Worm (Caenorhabditis elegans): Measurements from ENCODE around the gene dsh-1.

Gene dsh-1

DNA sequence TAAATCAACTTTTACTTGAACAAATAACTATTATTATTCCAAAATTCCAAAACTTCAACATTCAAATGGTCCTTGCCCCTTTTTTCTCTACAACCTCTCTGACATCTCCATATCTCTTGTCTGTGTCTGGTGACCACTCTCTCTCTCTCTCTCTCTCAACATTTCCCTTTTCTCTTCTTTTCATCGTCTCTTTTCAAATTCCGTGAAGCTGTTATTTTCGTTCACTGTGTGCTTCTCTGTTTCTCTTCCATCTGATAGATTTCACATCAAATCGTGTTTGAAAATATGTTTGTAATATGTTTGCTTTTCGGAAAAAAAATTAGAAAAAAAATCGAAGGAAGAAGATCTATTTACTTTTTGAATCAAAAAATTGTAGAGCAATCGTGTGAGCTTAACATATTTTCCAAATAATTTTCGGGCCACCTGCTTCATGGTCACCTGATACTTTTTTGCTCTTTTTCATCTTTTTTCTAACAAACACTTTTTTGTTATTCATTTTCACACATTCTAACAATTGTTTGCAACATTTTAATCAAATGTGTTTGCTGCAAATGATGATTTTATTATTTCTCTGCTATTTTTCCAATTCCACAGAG is 24.1 kb downstream of the dsh-1 start:
- TF ChIP-seq hlh-30 (tag; optimal IDR thresholded peaks at IDR 0.05; ENCODE audit: insufficient read depth) (peak; percentile 61), lin-11 (tag; optimal IDR thresholded peaks at IDR 0.05) (no peak), T23F11.4 (GFP tag; optimal IDR thresholded peaks at IDR 0.05) (no peak), Y22D7AL.16 (tag; optimal IDR thresholded peaks at IDR 0.05) (no peak), unc-55 (GFP tag; optimal IDR thresholded peaks at IDR 0.05) (peak; percentile 59), unc-42 (tag; optimal IDR thresholded peaks at IDR 0.05) (peak; percentile 10), ceh-18 (tag; optimal IDR thresholded peaks at IDR 0.05) (peak; percentile 31), nfya-1 (tag; optimal IDR thresholded peaks at IDR 0.05) (peak; percentile 7), pax-1 (tag; optimal IDR thresholded peaks at IDR 0.05) (no peak), ceh-2 (tag; optimal IDR thresholded peaks at IDR 0.05) (no peak)

DNA sequence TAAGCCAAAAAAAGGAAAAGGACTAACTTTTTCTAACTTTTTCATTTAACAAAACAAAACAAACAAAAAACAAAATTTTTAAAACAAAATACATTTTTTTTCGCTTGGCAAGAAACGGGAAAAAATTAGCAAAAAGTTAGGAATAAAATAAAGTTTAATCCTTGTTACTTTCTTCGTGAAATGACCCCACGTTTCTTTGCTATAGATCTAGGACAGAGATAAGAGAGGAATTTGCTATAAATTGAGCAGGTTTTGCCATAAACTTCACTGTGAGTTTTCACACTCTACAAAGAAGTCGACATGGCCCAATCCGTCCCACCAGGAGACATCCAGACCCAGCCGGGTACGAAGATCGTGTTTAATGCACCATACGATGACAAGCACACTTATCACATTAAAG is 25.7 kb downstream of the dsh-1 start, which contains the start of gene msp-50:
TSS of gene msp-50 (plus strand) at position 301 of the 400 bp plus-strand sequence.
- no peak for TF ChIP-seq ahr-1 (tag; optimal IDR thresholded peaks at IDR 0.05)
- no peak for TF ChIP-seq hlh-30 (tag; optimal IDR thresholded peaks at IDR 0.05; ENCODE audit: insufficient read depth)
- no peak for TF ChIP-seq fax-1 (tag; optimal IDR thresholded peaks at IDR 0.05)
- no peak for TF ChIP-seq nfya-1 (tag; optimal IDR thresholded peaks at IDR 0.05)
- no peak for TF ChIP-seq ceh-24 (tag; optimal IDR thresholded peaks at IDR 0.05)
- no peak for TF ChIP-seq nhr-11 (tag; optimal IDR thresholded peaks at IDR 0.05)
- no peak for TF ChIP-seq unc-55 (GFP tag; optimal IDR thresholded peaks at IDR 0.05)
- no peak for TF ChIP-seq che-1 (tag; optimal IDR thresholded peaks at IDR 0.05)
- TF ChIP-seq pros-1 (tag; optimal IDR thresholded peaks at IDR 0.05), result no peak
- TF ChIP-seq rnt-1 (tag; optimal IDR thresholded peaks at IDR 0.05), result no peak
- no peak for TF ChIP-seq ceh-34 (tag; optimal IDR thresholded peaks at IDR 0.05)
- no peak for TF ChIP-seq elt-2 (tag; optimal IDR thresholded peaks at IDR 0.05)
- no peak for TF ChIP-seq C08G9.2 (tag; optimal IDR thresholded peaks at IDR 0.05)
- TF ChIP-seq unc-86 (tag; optimal IDR thresholded peaks at IDR 0.05), result no peak
- no peak for TF ChIP-seq ceh-2 (tag; optimal IDR thresholded peaks at IDR 0.05)
- no peak for TF ChIP-seq ceh-19 (GFP tag; optimal IDR thresholded peaks at IDR 0.05)

DNA sequence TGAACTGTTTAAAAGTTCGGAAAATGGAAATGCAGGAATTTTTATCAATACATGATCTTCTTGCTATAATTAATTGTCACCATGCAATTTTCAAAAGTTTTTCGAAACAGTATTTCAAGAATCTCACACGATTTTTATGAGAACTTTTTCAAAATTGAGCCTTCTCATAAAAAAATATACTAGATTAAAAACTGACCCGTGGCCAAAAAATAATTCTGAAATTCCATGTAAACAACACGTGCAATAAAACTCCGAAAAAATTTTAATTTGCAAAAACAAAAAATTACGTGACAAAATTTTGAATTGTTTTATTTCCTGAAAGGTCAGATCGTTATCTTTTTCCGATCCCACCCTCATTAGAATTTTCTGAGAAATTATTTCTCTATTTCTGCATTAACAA is 29.7 kb downstream of the dsh-1 start, which contains the start of gene C34F11.5:
TSS of gene C34F11.5 (plus strand) at position 301 of the 400 bp plus-strand sequence.
- TF ChIP-seq elt-4 (tag; optimal IDR thresholded peaks at IDR 0.05) (no peak), ceh-2 (tag; optimal IDR thresholded peaks at IDR 0.05) (no peak), ttx-3 (tag; optimal IDR thresholded peaks at IDR 0.05) (no peak), pha-2 (tag; optimal IDR thresholded peaks at IDR 0.05) (no peak), ceh-14 (tag; optimal IDR thresholded peaks at IDR 0.05) (no peak), eyg-1 (tag; optimal IDR thresholded peaks at IDR 0.05) (no peak), che-1 (tag; optimal IDR thresholded peaks at IDR 0.05) (no peak), ceh-19 (GFP tag; optimal IDR thresholded peaks at IDR 0.05) (no peak), lin-11 (tag; optimal IDR thresholded peaks at IDR 0.05) (no peak), pros-1 (tag; optimal IDR thresholded peaks at IDR 0.05) (no peak), hlh-15 (tag; optimal IDR thresholded peaks at IDR 0.05) (no peak), fkh-6 (tag; optimal IDR thresholded peaks at IDR 0.05) (no peak), fax-1 (tag; optimal IDR thresholded peaks at IDR 0.05) (no peak), dve-1 (tag; optimal IDR thresholded peaks at IDR 0.05) (no peak), K02D7.2 (tag; optimal IDR thresholded peaks at IDR 0.05) (no peak), pax-1 (tag; optimal IDR thresholded peaks at IDR 0.05) (no peak), ama-1 (optimal IDR thresholded peaks at IDR 0.05) (no peak)

DNA sequence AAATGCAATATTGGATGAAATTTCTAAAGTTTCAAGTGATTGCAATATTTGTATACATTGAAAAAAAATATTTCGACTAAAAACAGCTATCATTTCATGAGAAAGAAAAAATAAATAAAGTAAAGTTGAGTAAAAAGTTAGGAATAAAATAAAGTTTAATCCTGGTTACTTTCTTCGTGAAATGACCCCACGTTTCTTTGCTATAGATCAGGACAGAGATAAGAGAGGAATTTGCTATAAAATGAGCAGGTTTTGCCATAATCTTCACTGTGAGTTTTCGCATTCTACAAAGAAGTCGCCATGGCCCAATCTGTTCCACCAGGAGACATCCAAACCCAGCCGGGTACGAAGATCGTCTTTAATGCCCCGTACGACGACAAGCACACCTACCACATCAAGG is 31.1 kb downstream of the dsh-1 start, which contains the start of gene msp-49:
TSS of gene msp-49 (plus strand) at position 301 of the 400 bp plus-strand sequence.
- TF ChIP-seq elt-2 (tag; optimal IDR thresholded peaks at IDR 0.05) (no peak), ceh-45 (GFP tag; IDR thresholded peaks at IDR 0.05) (no peak), K09A11.1 (tag; optimal IDR thresholded peaks at IDR 0.05; ENCODE audit: insufficient read depth) (no peak), C38D4.7 (GFP tag; optimal IDR thresholded peaks at IDR 0.05) (no peak), ceh-22 (tag; optimal IDR thresholded peaks at IDR 0.05) (no peak), Y22D7AL.16 (tag; optimal IDR thresholded peaks at IDR 0.05) (no peak)

All from whole organism, late embryonic.